Worm (Caenorhabditis elegans) whole organism, early embryonic: Measurements from ENCODE around the gene Y34B4A.4.

Experiments
- ceh-36 ChIP-seq: sonication (generic microtip); optimal IDR thresholded peaks from 2 replicates; lab custom pipeline; 2016; ENCODE audit warnings: missing genetic modification characterization, inconsistent platforms, missing compliant biosample characterization
- hnd-1 ChIP-seq: sonication (generic microtip); optimal IDR thresholded peaks from 2 replicates; lab custom pipeline; 2016; ENCODE audit warnings: missing genetic modification characterization, missing compliant biosample characterization

DNA sequence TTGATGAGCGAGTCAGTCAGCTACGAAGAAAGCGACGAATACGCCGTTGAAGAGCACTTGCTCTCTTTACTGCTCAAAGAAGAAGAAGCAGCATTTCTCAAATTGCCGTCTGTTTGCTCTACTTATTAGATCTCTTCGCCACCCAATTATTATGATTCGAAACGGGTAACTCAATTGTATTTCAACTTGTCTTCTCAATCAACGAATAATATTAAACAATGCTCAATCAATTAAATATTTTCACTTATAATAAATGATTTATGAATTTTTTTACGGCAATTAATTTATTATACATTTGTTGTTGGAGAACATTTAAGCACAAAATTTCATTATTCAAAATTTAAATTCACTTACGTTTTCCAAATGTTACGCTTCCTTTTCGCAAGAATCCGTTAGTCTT is 14.1 kb downstream of the Y34B4A.4 start:
- no peak for TF ChIP-seq ceh-36
- no peak for TF ChIP-seq hnd-1 (tag; lab: Kevin White, UChicago)
